Fruit fly (Drosophila melanogaster) whole organism, embryonic: ENCODE results near the gene CG11986.
A peak's percentile ranks its signal among the peaks of the same experiment; 100 is the strongest.

Source experiments
- ATbp ChIP-seq: fragments of 200-800 bp; sonication (Bioruptor generic); optimal IDR thresholded peaks from 2 replicates; lab custom pipeline; 2017; ENCODE audit warnings: missing biosample characterization, mild to moderate bottlenecking, missing genetic modification characterization, missing genetic modification reagents
- CG10565 ChIP-seq: fragments of 200-800 bp; sonication (Bioruptor generic); optimal IDR thresholded peaks from 3 replicates; lab custom pipeline; 2016; ENCODE audit warnings: missing biosample characterization, mild to moderate bottlenecking, missing genetic modification characterization
- CG10654 ChIP-seq: fragments of 200-800 bp; sonication (Bioruptor generic); optimal IDR thresholded peaks from 2 replicates; lab custom pipeline; 2016; ENCODE audit warnings: missing biosample characterization, missing genetic modification characterization
- CG10979 ChIP-seq: fragments of 200-800 bp; sonication (Bioruptor generic); optimal IDR thresholded peaks from 2 replicates; lab custom pipeline; 2018; ENCODE audit warnings: missing biosample characterization, mild to moderate bottlenecking, missing genetic modification characterization, moderate library complexity
- CG11085 ChIP-seq: fragments of 200-800 bp; sonication (Bioruptor generic); IDR thresholded peaks from 2 replicates; pipeline ENCODE4 v1.3.6; 2022; ENCODE audit warnings: missing biosample characterization, missing genetic modification characterization
- CG11093 ChIP-seq: fragments of 200-800 bp; sonication (Bioruptor generic); IDR thresholded peaks from 3 replicates; pipeline ENCODE4 v1.3.6; 2022; ENCODE audit warnings: missing biosample characterization, missing genetic modification characterization
- CG11504 ChIP-seq: fragments of 200-800 bp; sonication (Bioruptor generic); optimal IDR thresholded peaks from 3 replicates; lab custom pipeline; 2019; ENCODE audit warnings: missing biosample characterization, mild to moderate bottlenecking, missing genetic modification characterization, moderate library complexity
- CG12071 ChIP-seq: fragments of 200-800 bp; sonication (Bioruptor generic); optimal IDR thresholded peaks from 3 replicates; lab custom pipeline; 2018; ENCODE audit warnings: missing biosample characterization, mild to moderate bottlenecking, missing genetic modification characterization
- CG12236 ChIP-seq: fragments of 200-800 bp; sonication (Bioruptor generic); optimal IDR thresholded peaks from 2 replicates; lab custom pipeline; 2016; ENCODE audit warnings: missing biosample characterization, missing genetic modification characterization
- CG12299 ChIP-seq: fragments of 200-800 bp; sonication (Bioruptor generic); optimal IDR thresholded peaks from 2 replicates; lab custom pipeline; 2018; ENCODE audit warnings: missing biosample characterization, mild to moderate bottlenecking, missing genetic modification characterization
- CG12659 ChIP-seq: fragments of 200-800 bp; sonication (Bioruptor generic); optimal IDR thresholded peaks from 3 replicates; lab custom pipeline; 2017; ENCODE audit warnings: mild to moderate bottlenecking, missing biosample characterization, missing genetic modification reagents, missing genetic modification characterization
- CG12942 ChIP-seq: fragments of 200-800 bp; sonication (Bioruptor generic); optimal IDR thresholded peaks from 3 replicates; lab custom pipeline; 2016; ENCODE audit warnings: missing biosample characterization, missing genetic modification characterization
- CG13424 ChIP-seq: fragments of 200-800 bp; sonication (Bioruptor generic); optimal IDR thresholded peaks from 2 replicates; lab custom pipeline; 2019; ENCODE audit warnings: missing biosample characterization, mild to moderate bottlenecking, missing genetic modification characterization, moderate library complexity
- CG13894 ChIP-seq: fragments of 200-800 bp; sonication (Bioruptor generic); optimal IDR thresholded peaks from 3 replicates; lab custom pipeline; 2018; ENCODE audit warnings: missing biosample characterization, mild to moderate bottlenecking, missing genetic modification characterization, moderate library complexity
- CG14441 ChIP-seq: fragments of 200-800 bp; sonication (Bioruptor generic); IDR thresholded peaks from 2 replicates; pipeline ENCODE4 v1.3.6; 2022; ENCODE audit warnings: missing biosample characterization, missing genetic modification characterization
- CG1529 ChIP-seq: fragments of 200-800 bp; sonication (Bioruptor generic); optimal IDR thresholded peaks from 3 replicates; lab custom pipeline; 2018; ENCODE audit warnings: missing biosample characterization, missing genetic modification characterization
- CG1602 ChIP-seq: fragments of 200-800 bp; sonication (Bioruptor generic); optimal IDR thresholded peaks from 3 replicates; lab custom pipeline; 2016; ENCODE audit warnings: missing biosample characterization, missing genetic modification characterization
- CG2129 ChIP-seq: fragments of 200-800 bp; sonication (Bioruptor generic); IDR thresholded peaks from 2 replicates; pipeline ENCODE4 v1.3.6; 2022; ENCODE audit warnings: missing biosample characterization, missing genetic modification characterization; ENCODE audit not compliant: partially characterized antibody
- CG2875 ChIP-seq: fragments of 200-800 bp; sonication (Bioruptor generic); optimal IDR thresholded peaks from 2 replicates; lab custom pipeline; 2017; ENCODE audit warnings: missing biosample characterization, mild to moderate bottlenecking, missing genetic modification characterization, missing genetic modification reagents
- CG30403 ChIP-seq: fragments of 200-800 bp; sonication (Bioruptor generic); optimal IDR thresholded peaks from 3 replicates; lab custom pipeline; 2016; ENCODE audit warnings: missing biosample characterization, missing genetic modification characterization
- CG4328 ChIP-seq: fragments of 200-800 bp; sonication (Bioruptor generic); optimal IDR thresholded peaks from 3 replicates; lab custom pipeline; 2017; ENCODE audit warnings: missing biosample characterization, missing genetic modification reagents, missing genetic modification characterization
- CG6683 ChIP-seq: fragments of 200-800 bp; sonication (Bioruptor generic); optimal IDR thresholded peaks from 2 replicates; lab custom pipeline; 2017; ENCODE audit warnings: missing biosample characterization, mild to moderate bottlenecking, missing genetic modification characterization, missing genetic modification reagents
- CG6813 ChIP-seq: fragments of 200-800 bp; sonication (Bioruptor generic); optimal IDR thresholded peaks from 2 replicates; lab custom pipeline; 2017; ENCODE audit warnings: missing biosample characterization, missing genetic modification characterization, mild to moderate bottlenecking, moderate library complexity, missing genetic modification reagents
- CG8290 ChIP-seq, 3 experiments: fragments of 200-800 bp; sonication (Bioruptor generic); optimal IDR thresholded peaks; 2 replicates each; lab custom pipeline; 2016 to 2019; ENCODE audit warnings: missing biosample characterization in 3 of 3, missing genetic modification characterization in 3 of 3, mild to moderate bottlenecking in 2 of 3, moderate library complexity in 1 of 3
- CG8924 ChIP-seq: fragments of 200-800 bp; optimal IDR thresholded peaks from 3 replicates; lab custom pipeline; 2019; ENCODE audit warnings: missing biosample characterization, mild to moderate bottlenecking, missing genetic modification characterization, moderate library complexity
- CG9817 ChIP-seq: fragments of 200-800 bp; sonication (Bioruptor generic); optimal IDR thresholded peaks from 2 replicates; lab custom pipeline; 2018; ENCODE audit warnings: missing biosample characterization, mild to moderate bottlenecking, missing genetic modification characterization, moderate library complexity
- D ChIP-seq, 2 experiments: fragments of 200-800 bp in 1 of 2; fragments of >200 bp in 1 of 2; sonication (Bioruptor generic) in 1 of 2; optimal IDR thresholded peaks; 2 replicates in 1 of 2; 3 replicates in 1 of 2; lab custom pipeline; 2017; ENCODE audit warnings: mild to moderate bottlenecking in 1 of 2, missing biosample characterization in 1 of 2, missing genetic modification characterization in 1 of 2, missing genetic modification reagents in 1 of 2
- Dek ChIP-seq: fragments of 200-800 bp; sonication (Bioruptor generic); optimal IDR thresholded peaks from 3 replicates; lab custom pipeline; 2019; ENCODE audit warnings: missing biosample characterization, mild to moderate bottlenecking, missing genetic modification characterization, moderate library complexity
- Eip74EF ChIP-seq, 2 experiments: fragments of 200-800 bp in 1 of 2; fragments of >200 bp in 1 of 2; sonication (Bioruptor generic) in 1 of 2; optimal IDR thresholded peaks; 2 replicates each; lab custom pipeline; 2017 to 2019; ENCODE audit warnings: missing biosample characterization in 2 of 2, missing genetic modification characterization in 2 of 2, mild to moderate bottlenecking in 1 of 2, moderate library complexity in 1 of 2
- HHEX ChIP-seq: fragments of 200-800 bp; sonication (Bioruptor generic); optimal IDR thresholded peaks from 3 replicates; lab custom pipeline; 2017; ENCODE audit warnings: missing biosample characterization, mild to moderate bottlenecking, missing genetic modification characterization, missing genetic modification reagents
- Hand ChIP-seq: fragments of 200-800 bp; sonication (Bioruptor generic); optimal IDR thresholded peaks from 2 replicates; lab custom pipeline; 2017; ENCODE audit warnings: mild to moderate bottlenecking, missing biosample characterization, missing genetic modification reagents, missing genetic modification characterization
- Hmr ChIP-seq: fragments of 200-800 bp; sonication (Bioruptor generic); optimal IDR thresholded peaks from 3 replicates; lab custom pipeline; 2017; ENCODE audit warnings: mild to moderate bottlenecking, missing biosample characterization, missing genetic modification reagents, missing genetic modification characterization
- Sox102F ChIP-seq: fragments of 200-800 bp; sonication (Bioruptor generic); optimal IDR thresholded peaks from 2 replicates; lab custom pipeline; 2018; ENCODE audit warnings: missing biosample characterization, mild to moderate bottlenecking, missing genetic modification characterization, moderate library complexity
- Spps ChIP-seq: fragments of 200-800 bp; sonication (Bioruptor generic); optimal IDR thresholded peaks from 2 replicates; lab custom pipeline; 2018; ENCODE audit warnings: missing biosample characterization, mild to moderate bottlenecking, missing genetic modification characterization
- ab ChIP-seq: fragments of 200-800 bp; sonication (Bioruptor generic); optimal IDR thresholded peaks from 2 replicates; lab custom pipeline; 2016; ENCODE audit warnings: missing biosample characterization, missing genetic modification characterization
- aop ChIP-seq: fragments of 200-800 bp; sonication (Bioruptor generic); IDR thresholded peaks from 2 replicates; pipeline ENCODE4 v1.3.6; 2022; ENCODE audit warnings: missing biosample characterization, missing genetic modification characterization
- crp ChIP-seq, 2 experiments: fragments of 200-800 bp; sonication (Bioruptor generic); optimal IDR thresholded peaks; 2 replicates in 1 of 2; 3 replicates in 1 of 2; lab custom pipeline; 2017; ENCODE audit warnings: missing biosample characterization in 2 of 2, missing genetic modification characterization in 2 of 2, mild to moderate bottlenecking in 1 of 2, moderate library complexity in 1 of 2
- dpn ChIP-seq, 2 experiments: fragments of 200-800 bp; sonication (Bioruptor generic); optimal IDR thresholded peaks; 3 replicates each; lab custom pipeline; 2016; ENCODE audit warnings: missing biosample characterization in 2 of 2, missing genetic modification characterization in 2 of 2
- gcm ChIP-seq: fragments of 200-800 bp; sonication (Bioruptor generic); optimal IDR thresholded peaks from 2 replicates; lab custom pipeline; 2019; ENCODE audit warnings: missing biosample characterization, mild to moderate bottlenecking, missing genetic modification characterization, moderate library complexity
- gcm2 ChIP-seq: fragments of 200-800 bp; sonication (Bioruptor generic); optimal IDR thresholded peaks from 2 replicates; lab custom pipeline; 2016; ENCODE audit warnings: missing biosample characterization, missing genetic modification characterization
- gem ChIP-seq: fragments of 200-800 bp; sonication (Bioruptor generic); optimal IDR thresholded peaks from 2 replicates; lab custom pipeline; 2019; ENCODE audit warnings: missing biosample characterization, mild to moderate bottlenecking, missing genetic modification characterization, moderate library complexity
- gsb-n ChIP-seq: fragments of 200-800 bp; sonication (Bioruptor generic); optimal IDR thresholded peaks from 3 replicates; lab custom pipeline; 2018; ENCODE audit warnings: missing biosample characterization, mild to moderate bottlenecking, missing genetic modification characterization
- oc ChIP-seq: fragments of 200-800 bp; sonication (Bioruptor generic); optimal IDR thresholded peaks from 2 replicates; lab custom pipeline; 2018; ENCODE audit warnings: missing biosample characterization, mild to moderate bottlenecking, missing genetic modification characterization, moderate library complexity
- odd ChIP-seq: fragments of 200-800 bp; sonication (Bioruptor generic); optimal IDR thresholded peaks from 2 replicates; lab custom pipeline; 2017; ENCODE audit warnings: missing biosample characterization, mild to moderate bottlenecking, missing genetic modification characterization
- shn ChIP-seq: fragments of 200-800 bp; sonication (Bioruptor generic); optimal IDR thresholded peaks from 3 replicates; lab custom pipeline; 2016; ENCODE audit warnings: missing biosample characterization, missing genetic modification characterization
- sr ChIP-seq: fragments of 200-800 bp; sonication (Bioruptor generic); IDR thresholded peaks from 3 replicates; pipeline ENCODE4 v1.3.6; 2022; ENCODE audit warnings: missing biosample characterization, missing genetic modification characterization
- tap ChIP-seq: fragments of 200-800 bp; optimal IDR thresholded peaks from 3 replicates; lab custom pipeline; 2019; ENCODE audit warnings: missing biosample characterization, mild to moderate bottlenecking, missing genetic modification characterization, moderate library complexity

Gene CG11986

DNA sequence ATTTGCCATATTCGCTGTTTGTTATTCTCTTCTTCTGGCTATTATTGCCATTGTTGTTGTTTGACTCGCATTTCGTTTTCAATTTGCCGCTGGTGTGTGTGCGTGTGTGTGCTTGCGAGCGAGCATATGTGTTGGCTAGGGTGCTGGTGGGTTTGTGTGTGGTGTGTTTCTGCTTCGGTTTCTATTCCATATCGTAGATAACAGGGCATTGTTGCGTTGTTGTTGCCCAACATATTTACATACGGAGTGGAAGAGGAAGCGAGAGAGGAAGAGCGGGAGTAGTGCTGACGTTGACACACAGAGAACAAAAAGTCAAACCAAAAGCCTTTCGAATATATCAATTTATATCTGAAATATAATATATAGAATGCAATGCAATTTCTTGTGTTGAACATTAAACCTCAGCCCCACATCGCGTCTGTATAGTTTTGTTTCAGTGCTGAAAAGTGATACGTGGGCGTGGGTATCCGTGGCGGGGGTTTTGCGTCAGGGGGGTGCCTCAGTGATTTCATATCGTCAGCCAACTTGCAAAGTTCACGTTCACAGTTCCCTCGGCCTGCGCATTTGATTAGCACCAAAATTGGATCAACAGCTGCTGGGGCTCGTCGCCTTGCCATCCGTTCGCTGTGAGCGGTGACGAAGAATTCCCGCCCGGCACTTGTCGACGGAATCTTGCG lies 39.3 kb downstream of the CG11986 start (continued):
- TF ChIP-seq odd, result peak; percentile 46
- no peak for TF ChIP-seq Spps (tag; lab: Kevin White, UChicago)
- TF ChIP-seq Eip74EF (GFP tag; optimal IDR thresholded peaks at IDR 0.05; lab: Kevin White, UChicago), result no peak
- no peak for TF ChIP-seq CG11085 (GFP tag; lab: Robert Waterston, UW)
- peak; percentile 70 for TF ChIP-seq CG6813 (GFP tag; lab: Kevin White, UChicago)
- TF ChIP-seq CG2129 (GFP tag; lab: Robert Waterston, UW), result no peak
- peak; percentile 62 for TF ChIP-seq CG8924 (tag; lab: Kevin White, UChicago)
- peak; percentile 64 for TF ChIP-seq CG1529
- TF ChIP-seq CG13424 (tag; lab: Kevin White, UChicago), result peak; percentile 75
- TF ChIP-seq HHEX, result peak; percentile 80
- TF ChIP-seq Sox102F, result peak; percentile 85
- TF ChIP-seq CG12299 (tag; lab: Kevin White, UChicago), result peak; percentile 18
- peak; percentile 31 for TF ChIP-seq CG12942 (GFP tag; lab: Kevin White, UChicago)
- peak; percentile 70 for TF ChIP-seq CG11093 (GFP tag; lab: Robert Waterston, UW)
- peak; percentile 40 for TF ChIP-seq CG2875 (GFP tag; lab: Kevin White, UChicago)
- peak; percentile 81 for TF ChIP-seq gem
- TF ChIP-seq CG13894 (tag; lab: Kevin White, UChicago), result peak; percentile 47
- TF ChIP-seq CG30403, result peak; percentile 67
- TF ChIP-seq CG14441 (GFP tag; lab: Robert Waterston, UW), result no peak
- TF ChIP-seq CG12659, result peak; percentile 83
- no peak for TF ChIP-seq ab
- TF ChIP-seq sr (GFP tag; lab: Robert Waterston, UW), result no peak
- TF ChIP-seq aop, result no peak
- TF ChIP-seq Dek (tag; lab: Kevin White, UChicago), result peak; percentile 72
- peak; percentile 85 for TF ChIP-seq Hmr (GFP tag; lab: Kevin White, UChicago)
- peak; percentile 8 for TF ChIP-seq CG1602 (GFP tag; lab: Kevin White, UChicago)
- TF ChIP-seq CG9817, result peak; percentile 72
- TF ChIP-seq tap (tag; lab: Kevin White, UChicago), result peak; percentile 51
- peak; percentile 53 for TF ChIP-seq oc (tag; lab: Kevin White, UChicago)
- TF ChIP-seq CG6683 (GFP tag; lab: Kevin White, UChicago), result peak; percentile 24
- TF ChIP-seq shn, result no peak
- peak; percentile 25 for TF ChIP-seq CG10654 (GFP tag; lab: Kevin White, UChicago)
- peak in 1 of 2 experiments; percentile 42 for TF ChIP-seq crp (GFP tag; optimal IDR thresholded peaks at IDR 0.05; lab: Kevin White, UChicago)
- no peak for TF ChIP-seq CG8290 (GFP tag; optimal IDR thresholded peaks at IDR 0.05; lab: Kevin White, UChicago)
- TF ChIP-seq CG8290 (tag; optimal IDR thresholded peaks at IDR 0.05; lab: Kevin White, UChicago), result peak in 1 of 2 experiments; percentile 89
- TF ChIP-seq dpn (GFP tag; optimal IDR thresholded peaks at IDR 0.05; lab: Kevin White, UChicago), result peak; percentile 12 to 59
- peak; percentile 30 for TF ChIP-seq gcm (GFP tag; lab: Kevin White, UChicago)
- TF ChIP-seq CG11504 (tag; lab: Kevin White, UChicago), result peak; percentile 78
- no peak for TF ChIP-seq CG12236
- no peak for TF ChIP-seq D (optimal IDR thresholded peaks at IDR 0.05; lab: Kevin White, UChicago)
- peak; percentile 58 for TF ChIP-seq D (GFP tag; optimal IDR thresholded peaks at IDR 0.05; lab: Kevin White, UChicago)
- peak; percentile 10 for TF ChIP-seq gcm2 (GFP tag; lab: Kevin White, UChicago)
- peak; percentile 71 for TF ChIP-seq CG4328 (GFP tag; lab: Kevin White, UChicago)
- peak; percentile 21 for TF ChIP-seq Hand
- TF ChIP-seq CG10979 (tag; lab: Kevin White, UChicago), result peak; percentile 66
- TF ChIP-seq CG12071, result peak; percentile 43
- TF ChIP-seq CG10565 (GFP tag; lab: Kevin White, UChicago), result no peak
- TF ChIP-seq ATbp (GFP tag; lab: Kevin White, UChicago), result peak; percentile 76
- peak; percentile 22 for TF ChIP-seq gsb-n (tag; lab: Kevin White, UChicago)
